Fruit fly (Drosophila melanogaster) whole organism, embryonic: ENCODE results near the gene DIP2.

Experiments
- Adf1 ChIP-seq: fragments of 200-800 bp; sonication (Bioruptor generic); IDR thresholded peaks from 2 replicates; pipeline ENCODE4 v1.3.6; 2022; ENCODE audit warnings: missing biosample characterization, missing genetic modification characterization
- BtbVII ChIP-seq: fragments of 200-800 bp; sonication (Bioruptor generic); optimal IDR thresholded peaks from 3 replicates; lab custom pipeline; 2017; ENCODE audit warnings: missing biosample characterization, mild to moderate bottlenecking, missing genetic modification characterization
- CG10462 ChIP-seq: fragments of 200-800 bp; sonication (Bioruptor generic); optimal IDR thresholded peaks from 2 replicates; lab custom pipeline; 2016; ENCODE audit warnings: missing biosample characterization, missing genetic modification characterization
- CG10543 ChIP-seq: fragments of 200-800 bp; sonication (Bioruptor generic); optimal IDR thresholded peaks from 3 replicates; lab custom pipeline; 2017; ENCODE audit warnings: missing biosample characterization, mild to moderate bottlenecking, missing genetic modification characterization, moderate library complexity
- CG11504 ChIP-seq: fragments of 200-800 bp; sonication (Bioruptor generic); optimal IDR thresholded peaks from 3 replicates; lab custom pipeline; 2019; ENCODE audit warnings: missing biosample characterization, mild to moderate bottlenecking, missing genetic modification characterization, moderate library complexity
- CG15479 ChIP-seq: fragments of 200-800 bp; sonication (Bioruptor generic); optimal IDR thresholded peaks from 3 replicates; lab custom pipeline; 2019; ENCODE audit warnings: missing biosample characterization, mild to moderate bottlenecking, missing genetic modification characterization, moderate library complexity
- CG16779 ChIP-seq: fragments of 200-800 bp; sonication (Bioruptor generic); IDR thresholded peaks from 2 replicates; pipeline ENCODE4 v1.3.6; 2022; ENCODE audit warnings: missing biosample characterization, missing genetic modification characterization
- CG18599 ChIP-seq: fragments of 200-800 bp; sonication (Bioruptor generic); optimal IDR thresholded peaks from 3 replicates; lab custom pipeline; 2017; ENCODE audit warnings: missing biosample characterization, missing genetic modification characterization, mild to moderate bottlenecking, moderate library complexity, missing genetic modification reagents
- CG34376 ChIP-seq: fragments of 200-800 bp; sonication (Bioruptor generic); optimal IDR thresholded peaks from 2 replicates; lab custom pipeline; 2018; ENCODE audit warnings: missing biosample characterization, mild to moderate bottlenecking, missing genetic modification characterization
- CG3847 ChIP-seq: fragments of 200-800 bp; sonication (Bioruptor generic); IDR thresholded peaks from 2 replicates; pipeline ENCODE4 v1.3.6; 2022; ENCODE audit warnings: missing biosample characterization, missing genetic modification characterization
- CG4282 ChIP-seq: fragments of 200-800 bp; sonication (Bioruptor generic); optimal IDR thresholded peaks from 2 replicates; lab custom pipeline; 2016; ENCODE audit warnings: missing biosample characterization, missing genetic modification characterization
- CG43689 ChIP-seq: fragments of 200-800 bp; sonication (Bioruptor generic); IDR thresholded peaks from 2 replicates; pipeline ENCODE4 v1.3.6; 2022; ENCODE audit warnings: missing biosample characterization, missing genetic modification characterization
- CG6791 ChIP-seq: fragments of 200-800 bp; sonication (Bioruptor generic); IDR thresholded peaks from 3 replicates; pipeline ENCODE4 v1.3.6; 2022; ENCODE audit warnings: missing biosample characterization, missing genetic modification characterization; ENCODE audit not compliant: partially characterized antibody
- CG7987 ChIP-seq: fragments of 200-800 bp; sonication (Bioruptor generic); optimal IDR thresholded peaks from 2 replicates; lab custom pipeline; 2018; ENCODE audit warnings: missing biosample characterization, mild to moderate bottlenecking, missing genetic modification characterization, moderate library complexity
- CG8478 ChIP-seq: fragments of >200 bp; optimal IDR thresholded peaks from 2 replicates; lab custom pipeline; 2018
- Dbx ChIP-seq: fragments of 200-800 bp; sonication (Bioruptor generic); IDR thresholded peaks from 3 replicates; pipeline ENCODE4 v1.3.6; 2022; ENCODE audit warnings: missing biosample characterization, missing genetic modification characterization
- Deaf1 ChIP-seq: fragments of 200-800 bp; optimal IDR thresholded peaks from 3 replicates; lab custom pipeline; 2019; ENCODE audit warnings: missing biosample characterization, mild to moderate bottlenecking, missing genetic modification characterization, moderate library complexity
- Doc2 ChIP-seq: fragments of 200-800 bp; sonication (Bioruptor generic); IDR thresholded peaks from 2 replicates; pipeline ENCODE4 v1.3.6; 2022; ENCODE audit warnings: missing biosample characterization, missing genetic modification characterization
- ERR ChIP-seq: fragments of 200-800 bp; sonication (Bioruptor generic); optimal IDR thresholded peaks from 2 replicates; lab custom pipeline; 2016; ENCODE audit warnings: missing biosample characterization, missing genetic modification characterization
- Eip74EF ChIP-seq, 2 experiments: fragments of 200-800 bp in 1 of 2; fragments of >200 bp in 1 of 2; sonication (Bioruptor generic) in 1 of 2; optimal IDR thresholded peaks; 2 replicates each; lab custom pipeline; 2017 to 2019; ENCODE audit warnings: missing biosample characterization in 2 of 2, missing genetic modification characterization in 2 of 2, mild to moderate bottlenecking in 1 of 2, moderate library complexity in 1 of 2
- Fer1 ChIP-seq: fragments of 200-800 bp; sonication (Bioruptor generic); optimal IDR thresholded peaks from 2 replicates; lab custom pipeline; 2017; ENCODE audit warnings: missing biosample characterization, mild to moderate bottlenecking, missing genetic modification characterization
- GATAe ChIP-seq: fragments of 200-800 bp; sonication (Bioruptor generic); conservative IDR thresholded peaks from 2 replicates; pipeline ENCODE4 v1.3.6; 2022; ENCODE audit warnings: missing biosample characterization, missing genetic modification characterization
- Hey ChIP-seq: fragments of 200-800 bp; sonication (Bioruptor generic); optimal IDR thresholded peaks from 3 replicates; lab custom pipeline; 2018; ENCODE audit warnings: missing biosample characterization, mild to moderate bottlenecking, missing genetic modification characterization
- HmgD ChIP-seq: fragments of 200-800 bp; sonication (Bioruptor generic); optimal IDR thresholded peaks from 3 replicates; lab custom pipeline; 2016; ENCODE audit warnings: missing biosample characterization, missing genetic modification characterization
- HmgZ ChIP-seq: fragments of 200-800 bp; sonication (Bioruptor generic); optimal IDR thresholded peaks from 2 replicates; lab custom pipeline; 2018; ENCODE audit warnings: missing biosample characterization, mild to moderate bottlenecking, missing genetic modification characterization
- Mes4 ChIP-seq: fragments of 200-800 bp; sonication (Bioruptor generic); optimal IDR thresholded peaks from 2 replicates; lab custom pipeline; 2016; ENCODE audit warnings: missing biosample characterization, missing genetic modification characterization
- Sry-δ ChIP-seq: fragments of 200-800 bp; sonication (Bioruptor generic); optimal IDR thresholded peaks from 2 replicates; lab custom pipeline; 2016; ENCODE audit warnings: missing biosample characterization, missing genetic modification characterization
- az2 ChIP-seq: fragments of 200-800 bp; sonication (Bioruptor generic); optimal IDR thresholded peaks from 3 replicates; lab custom pipeline; 2016; ENCODE audit warnings: missing biosample characterization, missing genetic modification characterization
- chinmo ChIP-seq: fragments of 200-800 bp; sonication (Bioruptor generic); IDR thresholded peaks from 4 replicates; pipeline ENCODE4 v1.3.6; 2022; ENCODE audit warnings: missing biosample characterization, missing genetic modification characterization; ENCODE audit not compliant: partially characterized antibody
- ci ChIP-seq: fragments of 200-800 bp; sonication (Bioruptor generic); IDR thresholded peaks from 3 replicates; pipeline ENCODE4 v1.3.6; 2022; ENCODE audit warnings: missing biosample characterization, missing genetic modification characterization
- crol ChIP-seq: fragments of 200-800 bp; sonication (Bioruptor generic); IDR thresholded peaks from 2 replicates; pipeline ENCODE4 v1.3.6; 2022; ENCODE audit warnings: missing biosample characterization, missing genetic modification characterization
- danr ChIP-seq: fragments of 200-800 bp; sonication (Bioruptor generic); IDR thresholded peaks from 2 replicates; pipeline ENCODE4 v1.3.6; 2022; ENCODE audit warnings: missing biosample characterization, missing genetic modification characterization
- dm ChIP-seq: fragments of 200-800 bp; sonication (Bioruptor generic); optimal IDR thresholded peaks from 3 replicates; lab custom pipeline; 2016; ENCODE audit warnings: missing biosample characterization, missing genetic modification characterization
- exex ChIP-seq: fragments of 200-800 bp; sonication (Bioruptor generic); optimal IDR thresholded peaks from 4 replicates; lab custom pipeline; 2018; ENCODE audit warnings: missing biosample characterization, mild to moderate bottlenecking, missing genetic modification characterization, moderate library complexity
- ftz-f1 ChIP-seq: fragments of 200-800 bp; sonication (Bioruptor generic); optimal IDR thresholded peaks from 2 replicates; lab custom pipeline; 2016; ENCODE audit warnings: missing biosample characterization, missing genetic modification characterization
- gro ChIP-seq: fragments of 200-800 bp; sonication (Bioruptor generic); optimal IDR thresholded peaks from 2 replicates; lab custom pipeline; 2016; ENCODE audit warnings: missing biosample characterization, missing genetic modification characterization
- kah ChIP-seq: fragments of 200-800 bp; sonication (Bioruptor generic); optimal IDR thresholded peaks from 2 replicates; lab custom pipeline; 2018; ENCODE audit warnings: missing biosample characterization, mild to moderate bottlenecking, missing genetic modification characterization
- klu ChIP-seq: fragments of 200-800 bp; sonication (Bioruptor generic); IDR thresholded peaks from 2 replicates; pipeline ENCODE4 v1.3.6; 2022; ENCODE audit warnings: missing biosample characterization, missing genetic modification characterization
- lab ChIP-seq: fragments of 200-800 bp; sonication (Bioruptor generic); optimal IDR thresholded peaks from 3 replicates; lab custom pipeline; 2017; ENCODE audit warnings: missing biosample characterization, missing genetic modification characterization, mild to moderate bottlenecking, moderate library complexity, missing genetic modification reagents
- mirr ChIP-seq: fragments of 200-800 bp; sonication (Bioruptor generic); optimal IDR thresholded peaks from 3 replicates; lab custom pipeline; 2018; ENCODE audit warnings: missing biosample characterization, mild to moderate bottlenecking, missing genetic modification characterization
- nerfin-2 ChIP-seq: fragments of 200-800 bp; sonication (Bioruptor generic); IDR thresholded peaks from 2 replicates; pipeline ENCODE4 v1.3.6; 2022; ENCODE audit warnings: missing biosample characterization, missing genetic modification characterization; ENCODE audit not compliant: partially characterized antibody
- nom ChIP-seq: fragments of 200-800 bp; sonication (Bioruptor generic); optimal IDR thresholded peaks from 2 replicates; lab custom pipeline; 2017; ENCODE audit warnings: missing biosample characterization, missing genetic modification characterization, mild to moderate bottlenecking, moderate library complexity, missing genetic modification reagents
- so ChIP-seq: fragments of 200-800 bp; sonication (Bioruptor generic); IDR thresholded peaks from 3 replicates; pipeline ENCODE4 v1.3.6; 2022; ENCODE audit warnings: missing biosample characterization, missing genetic modification characterization
- sug ChIP-seq: fragments of 200-800 bp; optimal IDR thresholded peaks from 2 replicates; lab custom pipeline; 2019; ENCODE audit warnings: missing biosample characterization, mild to moderate bottlenecking, missing genetic modification characterization, moderate library complexity
- tx ChIP-seq: fragments of 200-800 bp; sonication (Bioruptor generic); optimal IDR thresholded peaks from 2 replicates; lab custom pipeline; 2016; ENCODE audit warnings: missing biosample characterization, missing genetic modification characterization
- vnd ChIP-seq: fragments of 200-800 bp; sonication (Bioruptor generic); IDR thresholded peaks from 3 replicates; pipeline ENCODE4 v1.3.6; 2022; ENCODE audit warnings: missing biosample characterization, missing genetic modification characterization; ENCODE audit not compliant: partially characterized antibody
- zen ChIP-seq: fragments of 200-800 bp; sonication (Bioruptor generic); optimal IDR thresholded peaks from 3 replicates; lab custom pipeline; 2018; ENCODE audit warnings: missing biosample characterization, mild to moderate bottlenecking, missing genetic modification characterization, moderate library complexity
- zfh1 ChIP-seq: fragments of 200-800 bp; sonication (Bioruptor generic); IDR thresholded peaks from 3 replicates; pipeline ENCODE4 v1.3.6; 2022; ENCODE audit warnings: missing biosample characterization, missing genetic modification characterization

Gene DIP2

dm6 chr3L:299952-300605 lies 42.3 kb upstream of the DIP2 start:
- TF ChIP-seq danr (GFP tag; lab: Robert Waterston, UW), result no peak
- TF ChIP-seq vnd (GFP tag; lab: Robert Waterston, UW), result 0 out of 3 replicates have a peak, but pooled peaks have one; percentile 36
- TF ChIP-seq zfh1 (GFP tag; lab: Robert Waterston, UW), result 0 out of 3 replicates have a peak, but pooled peaks have one; percentile 12
- TF ChIP-seq kah, result no peak
- peak; percentile 30 for TF ChIP-seq GATAe
- peak; percentile 53 for TF ChIP-seq HmgZ
- peak; percentile 58 for TF ChIP-seq ftz-f1 (GFP tag; lab: Kevin White, UChicago)
- TF ChIP-seq Fer1, result peak; percentile 34
- TF ChIP-seq BtbVII, result peak; percentile 45
- peak; percentile 15 for TF ChIP-seq Hey (tag; lab: Kevin White, UChicago)
- 0 out of 3 replicates have a peak, but pooled peaks have one; percentile 8 for TF ChIP-seq ci (GFP tag; lab: Robert Waterston, UW)
- TF ChIP-seq CG18599 (GFP tag; lab: Kevin White, UChicago), result peak; percentile 58
- TF ChIP-seq Deaf1 (tag; lab: Kevin White, UChicago), result peak; percentile 51
- TF ChIP-seq CG15479, result peak; percentile 95
- TF ChIP-seq CG34376, result peak; percentile 98
- peak; percentile 82; the same call in 1 of the 4 replicates for TF ChIP-seq chinmo
- peak; percentile 15 for TF ChIP-seq ERR
- peak; percentile 58 for TF ChIP-seq lab
- no peak for TF ChIP-seq klu (GFP tag; lab: Robert Waterston, UW)
- TF ChIP-seq CG3847 (GFP tag; lab: Robert Waterston, UW), result 0 out of 2 replicates have a peak, but pooled peaks have one; percentile 9
- TF ChIP-seq exex (tag; lab: Kevin White, UChicago), result peak; percentile 100
- no peak for TF ChIP-seq HmgD (GFP tag; lab: Kevin White, UChicago)
- TF ChIP-seq dm (GFP tag; lab: Kevin White, UChicago), result no peak
- TF ChIP-seq gro (GFP tag; lab: Kevin White, UChicago), result peak; percentile 32
- TF ChIP-seq CG16779, result no peak
- TF ChIP-seq Dbx (GFP tag; lab: Robert Waterston, UW), result peak; percentile 28; the same call in 1 of the 3 replicates
- TF ChIP-seq tx (GFP tag; lab: Kevin White, UChicago), result no peak
- peak; percentile 20 for TF ChIP-seq zen
- TF ChIP-seq Mes4 (GFP tag; lab: Kevin White, UChicago), result no peak
- TF ChIP-seq Adf1 (GFP tag; lab: Robert Waterston, UW), result peak; percentile 21; the same call in 1 of the 2 replicates
- TF ChIP-seq CG10543 (GFP tag; lab: Kevin White, UChicago), result peak; percentile 83
- no peak for TF ChIP-seq CG10462 (GFP tag; lab: Kevin White, UChicago)
- TF ChIP-seq sug (tag; lab: Kevin White, UChicago), result peak; percentile 92
- TF ChIP-seq nerfin-2 (GFP tag; lab: Robert Waterston, UW), result no peak
- no peak for TF ChIP-seq Eip74EF (GFP tag; optimal IDR thresholded peaks at IDR 0.05; lab: Kevin White, UChicago)
- TF ChIP-seq CG43689 (GFP tag; lab: Robert Waterston, UW), result no peak
- 0 out of 3 replicates have a peak, but pooled peaks have one; percentile 33 for TF ChIP-seq so (GFP tag; lab: Robert Waterston, UW)
- TF ChIP-seq Doc2 (GFP tag; lab: Robert Waterston, UW), result no peak
- no peak for TF ChIP-seq CG6791 (GFP tag; lab: Robert Waterston, UW)
- TF ChIP-seq mirr, result peak; percentile 72
- TF ChIP-seq nom (GFP tag; lab: Kevin White, UChicago), result no peak
- no peak for TF ChIP-seq CG11504
- TF ChIP-seq CG8478 (lab: Kevin White, UChicago), result no peak
- TF ChIP-seq CG4282 (GFP tag; lab: Kevin White, UChicago), result no peak
- peak; percentile 60 for TF ChIP-seq crol (GFP tag; lab: Robert Waterston, UW)
- TF ChIP-seq az2, result no peak
- no peak for TF ChIP-seq Sry-δ (GFP tag; lab: Kevin White, UChicago)
- peak; percentile 11 for TF ChIP-seq CG7987 (GFP tag; lab: Kevin White, UChicago)
- TF ChIP-seq, all 482 proteins: peak for 28
